Fruit fly (Drosophila melanogaster) Kc167 (cell line): ENCODE data around the gene Tbc1d22.

Experiments used
- Myc ChIP-seq: fragments of >200 bp; optimal IDR thresholded peaks from 2 replicates; lab custom pipeline; 2017; ENCODE audit warnings: missing external identifiers
- Sin3A ChIP-seq: fragments of >200 bp; optimal IDR thresholded peaks from 2 replicates; lab custom pipeline; 2018; ENCODE audit warnings: missing external identifiers
- h ChIP-seq: fragments of >200 bp; optimal IDR thresholded peaks from 3 replicates; lab custom pipeline; 2018; ENCODE audit warnings: missing external identifiers
- insv ChIP-seq: fragments of >200 bp; optimal IDR thresholded peaks from 3 replicates; lab custom pipeline; 2018; ENCODE audit warnings: missing external identifiers
- psq ChIP-seq: fragments of >200 bp; optimal IDR thresholded peaks from 2 replicates; lab custom pipeline; 2017; ENCODE audit warnings: missing external identifiers
- ttk ChIP-seq: sonication (Bioruptor generic); optimal IDR thresholded peaks from 2 replicates; lab custom pipeline; 2017; ENCODE audit warnings: missing external identifiers

Tbc1d22 gene

DNA sequence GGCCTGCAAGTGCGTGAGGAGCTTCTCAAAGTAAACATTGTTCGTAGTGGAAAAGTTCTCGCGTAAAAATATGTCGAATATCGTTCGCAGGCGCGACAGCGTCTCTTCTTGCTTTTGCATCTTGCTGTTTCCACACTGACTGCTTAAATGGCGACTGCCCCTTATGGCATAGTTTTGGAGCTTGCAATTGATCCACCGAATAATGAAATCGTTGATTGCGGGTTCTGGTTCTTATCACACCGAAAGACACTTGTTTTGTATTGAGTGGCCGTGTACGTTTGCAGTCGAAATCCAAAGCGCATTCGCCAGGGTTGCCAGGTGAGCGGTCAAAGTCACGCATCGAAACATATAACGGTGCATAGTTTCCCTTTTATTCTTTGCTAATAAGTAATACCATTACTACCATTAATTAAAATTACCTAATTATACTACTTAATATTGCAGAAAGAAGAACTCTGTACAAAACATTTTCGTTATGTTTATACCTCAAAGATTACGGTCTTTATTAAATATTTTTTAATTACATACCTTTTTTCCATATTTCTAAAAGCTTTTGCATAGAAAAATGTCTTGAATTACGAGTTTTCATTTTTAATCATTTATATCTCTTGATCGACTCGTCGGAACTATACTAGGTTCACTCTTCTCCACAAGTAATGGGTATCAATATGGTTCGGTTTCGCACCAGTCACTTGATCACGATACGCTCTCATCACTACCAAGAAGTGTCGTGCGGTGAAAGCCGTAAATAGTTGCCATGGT is at the start of gene Tbc1d22, which contains the start of gene CG7044:
Tbc1d22 (plus strand) TSS at position 747 of the 762 bp plus-strand sequence.
CG7044 (minus strand) TSS at position 266 of the 762 bp plus-strand sequence.
- TF ChIP-seq insv (lab: Kevin White, UChicago) (no peak), psq (no peak), Sin3A (lab: Kevin White, UChicago) (peak; percentile 87), ttk (lab: Kevin White, UChicago) (no peak), h (lab: Kevin White, UChicago) (no peak)

DNA sequence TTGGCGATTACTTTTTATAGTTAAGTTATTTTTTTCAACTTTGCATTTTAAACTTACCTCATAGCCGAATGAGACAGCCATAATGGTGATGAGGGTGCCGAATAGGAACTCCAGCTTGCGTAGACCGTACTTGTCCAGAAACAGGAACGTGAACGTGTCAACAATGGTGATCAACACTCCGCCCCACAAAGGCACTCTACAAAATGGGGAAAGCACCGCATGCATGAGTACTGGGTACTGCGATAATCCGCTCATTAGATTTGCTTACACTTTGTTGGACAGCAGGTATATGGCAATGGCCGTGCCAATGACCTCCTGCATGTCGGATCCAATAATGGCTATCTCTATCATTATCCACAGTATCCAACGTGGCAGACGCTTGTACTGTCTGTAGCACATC is 44.5 kb upstream of the Tbc1d22 start:
- TF ChIP-seq Sin3A (lab: Kevin White, UChicago) (no peak), Myc (lab: Kevin White, UChicago) (no peak), h (lab: Kevin White, UChicago) (no peak), psq (no peak), ttk (lab: Kevin White, UChicago) (no peak)

DNA sequence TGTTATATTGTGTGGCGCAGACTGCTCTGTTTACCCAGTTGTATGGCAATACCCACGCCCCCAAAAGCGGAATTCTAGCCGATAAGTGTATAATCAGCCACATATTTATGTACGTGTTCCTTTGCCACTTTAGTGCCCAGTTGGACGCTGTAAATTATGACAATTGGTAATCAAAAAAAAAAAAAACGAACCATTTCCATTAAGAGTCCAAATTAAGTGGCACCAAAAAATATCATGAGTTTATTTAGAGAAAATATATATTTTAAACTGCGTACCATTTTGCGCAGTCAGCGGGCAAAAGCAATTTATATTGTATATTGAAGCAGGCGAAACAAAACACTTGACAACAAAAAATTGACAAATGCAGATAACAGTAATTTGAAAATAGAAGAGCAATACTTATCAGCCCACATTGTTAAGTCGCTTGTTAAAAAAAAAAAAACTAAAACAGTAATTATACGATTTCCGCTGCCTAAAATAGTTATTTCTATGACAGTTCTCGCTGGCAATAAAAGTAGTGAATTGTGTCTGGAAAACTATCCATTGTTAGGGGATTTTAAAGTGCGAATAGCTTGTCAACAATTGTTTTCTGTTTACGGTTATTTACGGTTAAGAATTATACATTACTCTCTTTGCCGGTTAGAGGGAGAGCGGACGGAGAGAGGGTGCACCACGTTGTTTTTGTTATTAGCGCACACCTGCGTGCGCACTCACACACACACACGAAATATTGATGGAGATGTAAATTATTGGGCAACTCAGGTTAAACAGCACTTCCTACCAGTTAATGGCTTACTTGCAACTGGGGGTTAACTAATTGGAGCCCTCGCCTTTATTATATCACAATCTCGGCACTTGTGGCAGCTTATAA is 42.3 kb upstream of the Tbc1d22 start:
- no peak for TF ChIP-seq ttk (lab: Kevin White, UChicago)
- TF ChIP-seq psq, result no peak

DNA sequence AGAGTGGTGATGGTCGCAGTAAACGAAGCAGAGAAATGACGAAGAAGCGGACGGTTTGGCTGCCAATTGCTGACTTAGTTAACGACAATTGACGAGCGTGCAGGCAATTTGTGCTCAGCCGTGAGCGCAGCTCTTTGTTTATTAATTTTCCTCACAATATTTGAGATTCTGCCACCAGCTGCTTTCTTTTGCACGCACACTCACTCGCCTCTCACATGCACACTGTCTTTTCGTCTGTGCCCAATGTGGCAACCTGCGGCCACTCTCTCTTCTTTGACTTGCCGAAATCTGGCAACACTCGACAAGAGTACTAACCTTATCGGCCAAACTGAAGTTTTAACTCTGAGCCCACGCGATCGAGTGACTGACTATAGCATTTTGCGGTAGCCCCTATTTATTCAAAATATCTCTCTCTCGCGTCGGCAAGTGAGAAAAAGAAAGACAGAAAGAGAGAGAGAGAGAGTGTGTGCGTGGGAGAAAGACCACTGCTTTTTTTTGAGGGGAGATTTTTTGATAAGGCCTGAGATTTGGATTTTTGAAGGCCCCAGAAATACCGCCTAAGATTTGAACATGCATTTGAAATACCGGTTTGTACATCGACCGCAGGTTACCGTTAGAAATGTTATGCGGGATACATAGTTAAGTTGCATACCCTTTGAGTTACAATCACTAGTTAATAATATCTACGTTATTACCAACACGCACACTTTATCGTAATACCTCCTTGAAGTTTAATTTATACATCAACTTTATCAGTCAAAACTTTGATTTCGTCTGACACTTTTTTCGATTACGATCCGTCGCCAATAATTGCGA is 41.4 kb upstream of the Tbc1d22 start, which contains the start of gene Mvl:
Mvl (minus strand) TSS at position 371 of the 816 bp plus-strand sequence.
- TF ChIP-seq insv (lab: Kevin White, UChicago) (no peak), Myc (lab: Kevin White, UChicago) (no peak)

DNA sequence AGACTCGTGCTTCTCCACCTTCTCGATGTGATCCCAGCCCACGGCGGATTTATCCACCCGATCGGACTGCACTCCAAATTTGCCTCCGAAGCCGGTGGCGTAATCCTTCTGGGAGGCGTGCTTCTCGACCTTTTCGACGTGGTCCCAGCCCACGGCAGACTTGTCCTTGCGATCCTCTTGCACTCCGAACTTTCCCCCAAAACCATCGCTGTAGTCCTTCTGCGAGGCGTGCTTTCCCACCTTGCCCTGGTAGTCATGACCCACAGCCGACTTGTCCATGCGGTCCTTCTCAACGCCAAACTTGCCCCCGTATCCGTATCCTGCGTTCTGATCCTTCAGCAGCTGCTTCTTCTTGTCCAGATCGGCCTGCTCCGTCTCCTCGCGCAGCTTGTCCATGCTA is 38.6 kb upstream of the Tbc1d22 start:
- TF ChIP-seq h (lab: Kevin White, UChicago) (no peak), ttk (lab: Kevin White, UChicago) (peak; percentile 59)

DNA sequence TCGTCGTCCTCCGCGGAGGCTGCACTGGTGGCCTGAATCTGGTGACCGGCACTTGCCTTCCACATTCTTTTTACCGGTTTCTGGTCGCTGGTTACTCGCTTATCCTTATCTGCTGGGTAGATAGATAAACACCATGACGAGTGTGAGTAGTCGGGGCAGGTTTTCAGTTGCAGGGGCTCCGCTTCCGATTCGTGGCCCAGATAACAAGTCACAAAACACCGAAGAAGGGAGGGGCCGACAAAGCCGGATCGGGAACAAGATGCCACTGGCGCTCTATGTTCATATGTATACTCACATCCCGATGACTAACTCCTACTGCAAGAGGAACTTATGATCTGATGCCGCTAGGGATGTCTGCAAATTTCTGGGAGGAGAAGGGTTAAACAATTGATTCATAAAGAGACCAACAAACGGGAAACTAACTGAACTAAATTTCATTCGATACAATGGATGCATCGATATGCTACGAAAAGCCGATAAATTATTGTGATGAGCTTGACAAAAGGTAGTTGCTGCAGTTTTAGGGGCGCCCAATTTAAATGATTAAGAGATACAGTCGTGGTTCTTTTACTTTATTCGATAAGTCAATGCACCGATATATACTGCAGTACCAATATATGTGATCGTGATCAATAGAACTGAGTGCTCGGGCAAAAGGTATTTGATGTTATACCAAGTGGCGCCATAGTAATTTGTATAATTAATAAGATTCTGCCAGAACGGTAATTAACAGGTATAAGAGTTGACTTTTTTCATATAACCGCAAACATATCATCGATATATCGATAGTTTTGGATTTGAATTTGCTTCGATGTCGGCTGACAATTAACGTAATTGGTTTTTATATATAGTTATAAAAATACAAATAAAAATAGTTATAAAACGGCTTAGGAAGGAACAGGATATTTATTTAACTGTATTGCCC is 37.7 kb upstream of the Tbc1d22 start, which contains the start of gene Cortactin:
Cortactin (minus strand) TSS at position 472 of the 925 bp plus-strand sequence.
- peak; percentile 96 for TF ChIP-seq psq
- no peak for TF ChIP-seq h (lab: Kevin White, UChicago)

DNA sequence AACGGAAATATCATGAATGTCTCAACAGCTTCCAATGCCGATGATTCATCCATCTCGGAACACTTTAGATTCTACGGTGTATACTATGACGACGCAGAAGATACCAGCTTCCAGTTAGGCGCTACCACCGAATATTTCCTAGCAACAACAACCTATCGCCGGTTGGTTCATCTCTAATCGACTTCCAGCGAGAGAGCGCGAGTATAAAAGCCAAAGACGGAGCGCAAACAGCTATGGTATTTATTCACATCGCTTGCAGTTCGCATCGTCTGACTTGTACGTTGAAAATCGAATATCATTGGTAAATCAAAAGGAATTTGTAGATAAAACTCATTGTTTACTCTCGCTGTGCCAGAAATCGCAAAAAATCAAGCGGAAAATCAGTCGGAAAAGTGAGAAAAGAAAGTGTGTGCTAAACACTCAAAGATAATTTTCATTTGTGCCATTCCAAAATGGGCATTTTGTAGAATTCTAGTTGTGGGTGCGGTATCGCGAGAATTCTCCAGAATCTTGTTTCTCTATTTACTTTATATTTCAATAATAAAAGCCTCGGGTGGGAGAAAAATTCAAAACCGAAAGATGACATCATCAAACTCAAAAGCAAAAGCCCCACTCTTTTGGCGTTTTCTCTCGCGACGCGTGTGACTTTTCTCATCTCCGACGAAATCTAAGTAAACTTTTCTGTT is 36.8 kb upstream of the Tbc1d22 start, which contains the start of gene AnxB9:
AnxB9 (plus strand) TSS at position 232 of the 686 bp plus-strand sequence.
- TF ChIP-seq insv (lab: Kevin White, UChicago), result no peak
- TF ChIP-seq Sin3A (lab: Kevin White, UChicago), result no peak
- TF ChIP-seq psq, result no peak
- TF ChIP-seq Myc (lab: Kevin White, UChicago), result no peak
- TF ChIP-seq h (lab: Kevin White, UChicago), result no peak
- no peak for TF ChIP-seq ttk (lab: Kevin White, UChicago)

DNA sequence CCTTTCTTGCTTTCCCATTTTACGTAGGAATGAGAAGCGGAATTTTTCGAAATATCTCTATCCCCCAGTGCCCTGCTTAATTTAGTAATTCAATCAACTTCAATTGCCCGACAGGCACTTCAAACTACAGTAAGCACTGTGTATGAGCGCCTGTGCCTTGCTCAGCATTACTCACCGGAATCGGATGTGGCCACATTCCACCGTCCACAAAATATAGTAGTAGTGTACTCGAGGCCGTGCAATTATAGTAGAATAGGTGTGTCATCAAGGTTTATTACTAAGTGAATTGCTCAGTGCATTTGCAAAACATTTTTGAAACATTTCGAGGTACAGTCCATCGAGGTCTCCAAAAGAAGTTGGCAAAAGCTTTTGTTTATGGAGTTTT is 36.3 kb upstream of the Tbc1d22 start:
- TF ChIP-seq h (lab: Kevin White, UChicago) (no peak), Sin3A (lab: Kevin White, UChicago) (no peak), psq (no peak), Myc (lab: Kevin White, UChicago) (no peak), ttk (lab: Kevin White, UChicago) (no peak), insv (lab: Kevin White, UChicago) (no peak)

DNA sequence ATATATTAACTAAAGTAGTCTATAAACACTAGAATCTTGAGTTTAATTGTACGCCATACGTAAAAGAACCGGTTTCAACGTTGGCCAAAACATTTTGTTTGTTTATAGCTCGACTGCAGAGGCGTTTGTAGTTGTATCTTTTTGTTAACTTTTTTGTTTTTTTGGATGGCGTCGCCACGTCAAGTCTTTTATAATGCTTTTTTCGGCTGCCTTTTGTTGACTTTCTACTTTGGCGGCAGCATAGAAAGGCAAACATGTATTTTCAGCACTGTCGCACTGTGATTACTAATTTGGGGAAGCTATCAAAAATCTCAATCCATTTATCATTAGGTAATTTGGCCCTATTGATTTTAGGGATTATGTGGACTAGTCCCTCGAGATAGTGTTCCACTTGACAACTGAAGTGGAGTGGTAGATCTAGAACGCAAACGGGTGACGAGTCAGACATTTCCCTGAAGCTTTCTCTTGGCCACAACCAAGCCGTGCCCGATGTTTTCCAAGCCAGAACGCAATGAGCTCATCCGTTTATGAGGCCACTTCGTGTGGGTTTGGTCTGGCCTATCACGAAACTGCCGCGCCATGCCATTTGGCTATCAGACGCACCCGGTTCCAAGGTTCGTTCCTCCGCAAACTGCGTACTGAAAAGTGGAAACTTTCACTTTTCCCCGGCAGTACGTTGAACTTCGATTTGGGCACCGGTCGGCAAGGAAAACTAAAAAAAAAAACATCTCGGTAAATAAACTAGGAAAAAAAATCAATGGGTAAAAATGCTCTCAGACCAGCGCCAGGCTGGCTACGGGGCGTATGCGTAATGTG is 35.3 kb upstream of the Tbc1d22 start:
- TF ChIP-seq Myc (lab: Kevin White, UChicago), result no peak
- no peak for TF ChIP-seq ttk (lab: Kevin White, UChicago)
- no peak for TF ChIP-seq psq
- TF ChIP-seq Sin3A (lab: Kevin White, UChicago), result no peak
- TF ChIP-seq insv (lab: Kevin White, UChicago), result no peak
- no peak for TF ChIP-seq h (lab: Kevin White, UChicago)

DNA sequence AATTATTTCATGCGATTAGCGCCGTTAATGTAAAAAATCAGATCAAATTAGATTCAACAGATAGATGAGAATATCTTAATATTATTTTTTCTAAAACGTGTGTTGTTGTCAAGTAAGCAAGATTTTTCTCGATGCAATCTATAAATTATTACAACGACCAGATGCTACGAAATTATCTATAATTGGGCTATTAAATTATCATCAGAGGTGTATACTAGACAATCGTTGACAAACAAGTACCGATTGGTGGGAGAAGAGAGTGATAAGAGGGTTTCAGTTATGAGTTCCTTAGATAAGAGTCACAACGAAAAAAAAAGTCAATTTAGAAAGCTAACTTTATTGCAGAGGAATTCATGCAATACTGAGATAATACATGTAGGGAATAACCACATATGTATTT is 34.5 kb upstream of the Tbc1d22 start:
- TF ChIP-seq insv (lab: Kevin White, UChicago) (no peak), ttk (lab: Kevin White, UChicago) (no peak), psq (no peak), Myc (lab: Kevin White, UChicago) (no peak)
